Worm (Caenorhabditis elegans): ENCODE measurements around the gene C25F9.14.

ce11 chrV:19402855-19403254, 33.4 kb upstream of the C25F9.14 start, which contains the start of gene C25F9.12:
- TF ChIP-seq nfya-2 (GFP tag; IDR thresholded peaks at IDR 0.05): no peak
- TF ChIP-seq sea-2 (GFP tag; IDR thresholded peaks at IDR 0.05): no peak
- no peak for TF ChIP-seq lin-35 (GFP tag; optimal IDR thresholded peaks at IDR 0.05)
- no peak for TF ChIP-seq nfya-1 (tag; optimal IDR thresholded peaks at IDR 0.05; ENCODE audit: borderline replicate concordance, insufficient read depth)
- TF ChIP-seq nhr-80 (tag; optimal IDR thresholded peaks at IDR 0.05): no peak
- TF ChIP-seq F52B5.7 (tag; optimal IDR thresholded peaks at IDR 0.05): no peak
- no peak for TF ChIP-seq unc-130 (GFP tag; optimal IDR thresholded peaks at IDR 0.05)
- TF ChIP-seq ceh-40 (GFP tag; IDR thresholded peaks at IDR 0.05): no peak
- TF ChIP-seq snpc-1.3 (tag; optimal IDR thresholded peaks at IDR 0.05; ENCODE audit: insufficient read depth): no peak
- TF ChIP-seq lin-40 (tag; optimal IDR thresholded peaks at IDR 0.05): no peak
- no peak for TF ChIP-seq madf-8 (GFP tag; conservative IDR thresholded peaks at IDR 0.05)
